Fruit fly (Drosophila melanogaster) whole organism, prepupa: ENCODE results near the gene CG11286.

Experiments
- CG10631 ChIP-seq: fragments of 200-800 bp; sonication (Bioruptor generic); optimal IDR thresholded peaks from 2 replicates; lab custom pipeline; 2016; ENCODE audit warnings: missing biosample characterization, missing genetic modification characterization
- CG10669 ChIP-seq: fragments of 200-800 bp; sonication (Bioruptor generic); optimal IDR thresholded peaks from 3 replicates; lab custom pipeline; 2018; ENCODE audit warnings: missing biosample characterization, mild to moderate bottlenecking, missing genetic modification characterization, moderate library complexity
- CG11294 ChIP-seq: fragments of 200-800 bp; sonication (Bioruptor generic); IDR thresholded peaks from 2 replicates; pipeline ENCODE4 v1.3.6; 2022; ENCODE audit warnings: missing biosample characterization, missing genetic modification characterization
- CG11762 ChIP-seq: fragments of 200-800 bp; sonication (Bioruptor generic); optimal IDR thresholded peaks from 3 replicates; lab custom pipeline; 2016; ENCODE audit warnings: missing biosample characterization, missing genetic modification characterization; ENCODE audit not compliant: insufficient read depth
- CG11902 ChIP-seq: fragments of 200-800 bp; sonication (Bioruptor generic); optimal IDR thresholded peaks from 3 replicates; lab custom pipeline; 2016; ENCODE audit warnings: missing biosample characterization, missing genetic modification characterization
- CG15336 ChIP-seq: fragments of 200-800 bp; sonication (Bioruptor generic); IDR thresholded peaks from 2 replicates; pipeline ENCODE4 v1.3.6; 2022; ENCODE audit warnings: missing biosample characterization, missing genetic modification characterization
- CG1621 ChIP-seq: fragments of 200-800 bp; sonication (Bioruptor generic); optimal IDR thresholded peaks from 3 replicates; lab custom pipeline; 2018; ENCODE audit warnings: missing biosample characterization, mild to moderate bottlenecking, missing genetic modification characterization
- CG31627 ChIP-seq: fragments of 200-800 bp; sonication (Bioruptor generic); optimal IDR thresholded peaks from 3 replicates; lab custom pipeline; 2016; ENCODE audit warnings: missing biosample characterization, missing genetic modification characterization
- CG32006 ChIP-seq: fragments of 200-800 bp; sonication (Bioruptor generic); optimal IDR thresholded peaks from 3 replicates; lab custom pipeline; 2017; ENCODE audit warnings: missing biosample characterization, mild to moderate bottlenecking, missing genetic modification characterization
- CG3919 ChIP-seq: fragments of 200-800 bp; sonication (Bioruptor generic); optimal IDR thresholded peaks from 3 replicates; lab custom pipeline; 2016; ENCODE audit warnings: missing biosample characterization, missing genetic modification characterization
- CG4318 ChIP-seq: fragments of 200-800 bp; sonication (Bioruptor generic); optimal IDR thresholded peaks from 3 replicates; lab custom pipeline; 2017; ENCODE audit warnings: missing biosample characterization, mild to moderate bottlenecking, missing genetic modification characterization
- CG6276 ChIP-seq: fragments of 200-800 bp; sonication (Bioruptor generic); optimal IDR thresholded peaks from 2 replicates; lab custom pipeline; 2017; ENCODE audit warnings: missing biosample characterization, mild to moderate bottlenecking, missing genetic modification characterization
- CG6792 ChIP-seq: fragments of 200-800 bp; sonication (Bioruptor generic); optimal IDR thresholded peaks from 3 replicates; lab custom pipeline; 2016; ENCODE audit warnings: missing biosample characterization, missing genetic modification characterization
- CG6808 ChIP-seq: fragments of 200-800 bp; sonication (Bioruptor generic); optimal IDR thresholded peaks from 3 replicates; lab custom pipeline; 2017; ENCODE audit warnings: missing biosample characterization, missing genetic modification characterization, mild to moderate bottlenecking, moderate library complexity, missing genetic modification reagents
- CG6854 ChIP-seq: fragments of 200-800 bp; sonication (Bioruptor generic); optimal IDR thresholded peaks from 2 replicates; lab custom pipeline; 2017; ENCODE audit warnings: missing biosample characterization, mild to moderate bottlenecking, missing genetic modification characterization
- CG7368 ChIP-seq: fragments of 200-800 bp; sonication (Bioruptor generic); optimal IDR thresholded peaks from 3 replicates; lab custom pipeline; 2016; ENCODE audit warnings: missing biosample characterization, missing genetic modification characterization
- CG8119 ChIP-seq: fragments of 200-800 bp; sonication (Bioruptor generic); IDR thresholded peaks from 3 replicates; pipeline ENCODE4 v1.3.6; 2022; ENCODE audit warnings: missing biosample characterization, missing genetic modification characterization
- CG8319 ChIP-seq: fragments of 200-800 bp; sonication (Bioruptor generic); optimal IDR thresholded peaks from 3 replicates; lab custom pipeline; 2016; ENCODE audit warnings: missing biosample characterization, missing genetic modification characterization
- CG8632 ChIP-seq: fragments of 200-800 bp; sonication (Bioruptor generic); optimal IDR thresholded peaks from 3 replicates; lab custom pipeline; 2016; ENCODE audit warnings: missing biosample characterization, missing genetic modification characterization
- CG9139 ChIP-seq: fragments of 200-800 bp; sonication (Bioruptor generic); optimal IDR thresholded peaks from 3 replicates; lab custom pipeline; 2017; ENCODE audit warnings: missing biosample characterization, mild to moderate bottlenecking, missing genetic modification characterization
- Eip75B ChIP-seq: fragments of 200-800 bp; sonication (Bioruptor generic); optimal IDR thresholded peaks from 3 replicates; lab custom pipeline; 2016; ENCODE audit warnings: missing biosample characterization, missing genetic modification characterization
- Eip78C ChIP-seq: fragments of 200-800 bp; sonication (Bioruptor generic); peaks from one replicate; lab custom pipeline; 2016; ENCODE audit warnings: missing biosample characterization, missing genetic modification characterization
- Eip93F ChIP-seq: fragments of 200-800 bp; sonication (Bioruptor generic); optimal IDR thresholded peaks from 2 replicates; lab custom pipeline; 2016; ENCODE audit warnings: missing biosample characterization, mild to moderate bottlenecking, missing genetic modification characterization
- Ets21C ChIP-seq: fragments of 200-800 bp; sonication (Bioruptor generic); optimal IDR thresholded peaks from 3 replicates; lab custom pipeline; 2016; ENCODE audit warnings: missing biosample characterization, missing genetic modification characterization
- Ets96B ChIP-seq: fragments of 200-800 bp; optimal IDR thresholded peaks from 2 replicates; lab custom pipeline; 2019; ENCODE audit warnings: missing biosample characterization, mild to moderate bottlenecking, missing genetic modification characterization, moderate library complexity
- Gug ChIP-seq: fragments of 200-800 bp; sonication (Bioruptor generic); IDR thresholded peaks from 2 replicates; pipeline ENCODE4 v1.3.6; 2022; ENCODE audit warnings: missing biosample characterization, missing genetic modification characterization
- Hr38 ChIP-seq: sonication (Bioruptor generic); optimal IDR thresholded peaks from 2 replicates; lab custom pipeline; 2016; ENCODE audit warnings: missing biosample characterization, missing genetic modification characterization
- Hr4 ChIP-seq: fragments of 200-800 bp; sonication (Bioruptor generic); optimal IDR thresholded peaks from 3 replicates; lab custom pipeline; 2016; ENCODE audit warnings: missing biosample characterization, missing genetic modification characterization
- Lpt ChIP-seq: fragments of 200-800 bp; sonication (Bioruptor generic); optimal IDR thresholded peaks from 3 replicates; lab custom pipeline; 2016; ENCODE audit warnings: missing biosample characterization, missing genetic modification characterization
- Met ChIP-seq: fragments of 200-800 bp; sonication (Bioruptor generic); optimal IDR thresholded peaks from 3 replicates; lab custom pipeline; 2016; ENCODE audit warnings: missing biosample characterization, missing genetic modification characterization
- OdsH ChIP-seq: fragments of 200-800 bp; sonication (Bioruptor generic); optimal IDR thresholded peaks from 3 replicates; lab custom pipeline; 2016; ENCODE audit warnings: missing biosample characterization, missing genetic modification characterization
- Smox ChIP-seq: fragments of 200-800 bp; sonication (Bioruptor generic); optimal IDR thresholded peaks from 3 replicates; lab custom pipeline; 2016; ENCODE audit warnings: missing biosample characterization, missing genetic modification characterization
- Sox102F ChIP-seq: fragments of 200-800 bp; sonication (Bioruptor generic); optimal IDR thresholded peaks from 2 replicates; lab custom pipeline; 2016; ENCODE audit warnings: missing biosample characterization, mild to moderate bottlenecking, missing genetic modification characterization
- Sox14 ChIP-seq: fragments of 200-800 bp; sonication (Bioruptor generic); optimal IDR thresholded peaks from 3 replicates; lab custom pipeline; 2016; ENCODE audit warnings: missing biosample characterization, missing genetic modification characterization
- Sox15 ChIP-seq: fragments of 200-800 bp; sonication (Bioruptor generic); optimal IDR thresholded peaks from 3 replicates; lab custom pipeline; 2016; ENCODE audit warnings: missing biosample characterization, missing genetic modification characterization
- achi ChIP-seq: fragments of 200-800 bp; sonication (Bioruptor generic); optimal IDR thresholded peaks from 3 replicates; lab custom pipeline; 2016; ENCODE audit warnings: missing biosample characterization, missing genetic modification characterization
- acj6 ChIP-seq: fragments of 200-800 bp; sonication (Bioruptor generic); optimal IDR thresholded peaks from 3 replicates; lab custom pipeline; 2016; ENCODE audit warnings: missing biosample characterization, missing genetic modification characterization
- cyc ChIP-seq: fragments of 200-800 bp; sonication (Bioruptor generic); optimal IDR thresholded peaks from 3 replicates; lab custom pipeline; 2016; ENCODE audit warnings: missing biosample characterization, missing genetic modification characterization
- dsx ChIP-seq: fragments of 200-800 bp; optimal IDR thresholded peaks from 3 replicates; lab custom pipeline; 2019; ENCODE audit warnings: missing biosample characterization, mild to moderate bottlenecking, missing genetic modification characterization, moderate library complexity; ENCODE audit not compliant: poor library complexity, severe bottlenecking
- eg ChIP-seq: fragments of 200-800 bp; sonication (Bioruptor generic); IDR thresholded peaks from 3 replicates; pipeline ENCODE4 v1.3.6; 2022; ENCODE audit warnings: missing biosample characterization, missing genetic modification characterization
- esn ChIP-seq: fragments of 200-800 bp; sonication (Bioruptor generic); optimal IDR thresholded peaks from 2 replicates; lab custom pipeline; 2016; ENCODE audit warnings: missing biosample characterization, mild to moderate bottlenecking, missing genetic modification characterization, moderate library complexity
- fd85E ChIP-seq: fragments of 200-800 bp; sonication (Bioruptor generic); optimal IDR thresholded peaks from 3 replicates; lab custom pipeline; 2016; ENCODE audit warnings: missing biosample characterization, missing genetic modification characterization
- fkh ChIP-seq: fragments of 200-800 bp; sonication (Bioruptor generic); optimal IDR thresholded peaks from 3 replicates; lab custom pipeline; 2017; ENCODE audit warnings: missing biosample characterization, mild to moderate bottlenecking, missing genetic modification characterization, moderate library complexity
- net ChIP-seq: fragments of 200-800 bp; sonication (Bioruptor generic); optimal IDR thresholded peaks from 3 replicates; lab custom pipeline; 2016; ENCODE audit warnings: missing biosample characterization, missing genetic modification characterization
- salr ChIP-seq, 2 experiments: fragments of 200-800 bp; sonication (Bioruptor generic); optimal IDR thresholded peaks; 3 replicates each; lab custom pipeline; 2016 to 2018; ENCODE audit warnings: missing biosample characterization in 2 of 2, missing genetic modification characterization in 2 of 2, mild to moderate bottlenecking in 1 of 2
- spab ChIP-seq: fragments of 200-800 bp; sonication (Bioruptor generic); optimal IDR thresholded peaks from 2 replicates; lab custom pipeline; 2017; ENCODE audit warnings: missing biosample characterization, mild to moderate bottlenecking, missing genetic modification characterization, missing genetic modification reagents
- ss ChIP-seq, 2 experiments: fragments of 200-800 bp; sonication (Bioruptor generic); optimal IDR thresholded peaks; 2 replicates in 1 of 2; 3 replicates in 1 of 2; lab custom pipeline; 2017 to 2018; ENCODE audit warnings: mild to moderate bottlenecking in 2 of 2, missing biosample characterization in 2 of 2, missing genetic modification characterization in 2 of 2, moderate library complexity in 1 of 2
- svp ChIP-seq: fragments of 200-800 bp; sonication (Bioruptor generic); peaks from one replicate; lab custom pipeline; 2016; ENCODE audit warnings: missing biosample characterization, missing genetic modification characterization
- topi ChIP-seq: fragments of 200-800 bp; sonication (Bioruptor generic); optimal IDR thresholded peaks from 3 replicates; lab custom pipeline; 2016; ENCODE audit warnings: missing biosample characterization, missing genetic modification characterization
- vri ChIP-seq: fragments of 200-800 bp; sonication (Bioruptor generic); optimal IDR thresholded peaks from 3 replicates; lab custom pipeline; 2016; ENCODE audit warnings: missing biosample characterization, mild to moderate bottlenecking, missing genetic modification characterization

The CG11286 gene

dm6 chr3R:7809662-7810621, 38.4 kb upstream of the CG11286 start, which contains the start of the genes CG2993 and sgll:
Gene CG2993, minus strand, starts transcription at chr3R:7810014.
Gene sgll, plus strand, starts transcription at chr3R:7810532.
- TF ChIP-seq net, result peak; percentile 55
- peak; percentile 82 for TF ChIP-seq CG11902 (GFP tag; lab: Kevin White, UChicago)
- TF ChIP-seq CG8632 (GFP tag; lab: Kevin White, UChicago), result no peak
- TF ChIP-seq CG11762, result peak; percentile 29
- TF ChIP-seq cyc (GFP tag; lab: Kevin White, UChicago), result peak; percentile 97
- TF ChIP-seq svp, result peak; percentile 87
- TF ChIP-seq CG6276 (GFP tag; lab: Kevin White, UChicago), result no peak
- TF ChIP-seq ss (GFP tag; optimal IDR thresholded peaks at IDR 0.05; lab: Kevin White, UChicago), result no peak
- peak; percentile 71 for TF ChIP-seq topi (GFP tag; lab: Kevin White, UChicago)
- TF ChIP-seq salr (GFP tag; optimal IDR thresholded peaks at IDR 0.05; lab: Kevin White, UChicago), result peak in 1 of 2 experiments; percentile 88
- peak; percentile 79 for TF ChIP-seq Smox (GFP tag; lab: Kevin White, UChicago)
- peak; percentile 64 for TF ChIP-seq vri
- TF ChIP-seq Eip78C, result peak; percentile 91
- TF ChIP-seq fd85E (GFP tag; lab: Kevin White, UChicago), result peak; percentile 20
- TF ChIP-seq CG6792, result peak; percentile 75
- TF ChIP-seq Sox14 (GFP tag; lab: Kevin White, UChicago), result peak; percentile 82
- TF ChIP-seq CG6808 (GFP tag; lab: Kevin White, UChicago), result peak; percentile 50
- peak; percentile 90 for TF ChIP-seq esn (GFP tag; lab: Kevin White, UChicago)
- peak; percentile 88 for TF ChIP-seq fkh (GFP tag; lab: Kevin White, UChicago)
- peak; percentile 85 for TF ChIP-seq CG3919 (GFP tag; lab: Kevin White, UChicago)
- TF ChIP-seq CG1621 (tag; lab: Kevin White, UChicago), result peak; percentile 51
- TF ChIP-seq CG6854 (GFP tag; lab: Kevin White, UChicago), result no peak
- TF ChIP-seq CG31627 (GFP tag; lab: Kevin White, UChicago), result peak; percentile 97
- peak; percentile 70 for TF ChIP-seq CG8319 (GFP tag; lab: Kevin White, UChicago)
- peak; percentile 60 for TF ChIP-seq Hr4 (GFP tag; lab: Kevin White, UChicago)
- no peak for TF ChIP-seq dsx (GFP tag; lab: Kevin White, UChicago)
- no peak for TF ChIP-seq Eip93F (GFP tag; lab: Kevin White, UChicago)
- no peak for TF ChIP-seq CG15336 (GFP tag; lab: Robert Waterston, UW)
- TF ChIP-seq CG9139 (GFP tag; lab: Kevin White, UChicago), result no peak
- no peak for TF ChIP-seq CG8119 (GFP tag; lab: Robert Waterston, UW)
- peak; percentile 52 for TF ChIP-seq CG4318
- peak; percentile 57 for TF ChIP-seq achi (GFP tag; lab: Kevin White, UChicago)
- TF ChIP-seq acj6 (GFP tag; lab: Kevin White, UChicago), result peak; percentile 85
- peak; percentile 88 for TF ChIP-seq OdsH (GFP tag; lab: Kevin White, UChicago)
- TF ChIP-seq Sox15 (GFP tag; lab: Kevin White, UChicago), result peak; percentile 80
- TF ChIP-seq Gug (GFP tag; lab: Robert Waterston, UW), result peak; percentile 28; the same call in 1 of the 2 replicates
- peak; percentile 41 for TF ChIP-seq Lpt
- peak; percentile 61 for TF ChIP-seq Sox102F (GFP tag; lab: Kevin White, UChicago)
- TF ChIP-seq spab, result peak; percentile 11
- TF ChIP-seq eg (GFP tag; lab: Robert Waterston, UW), result peak; percentile 56; the same call in 2 of the 3 replicates
- TF ChIP-seq CG10669 (GFP tag; lab: Kevin White, UChicago), result peak; percentile 66
- peak; percentile 41; the same call in 1 of the 2 replicates for TF ChIP-seq CG11294 (GFP tag; lab: Robert Waterston, UW)
- TF ChIP-seq Ets96B (tag; lab: Kevin White, UChicago), result no peak
- peak; percentile 63 for TF ChIP-seq CG7368 (GFP tag; lab: Kevin White, UChicago)
- no peak for TF ChIP-seq Hr38 (GFP tag; lab: Kevin White, UChicago)
- TF ChIP-seq CG32006 (GFP tag; lab: Kevin White, UChicago), result peak; percentile 59
- peak; percentile 49 for TF ChIP-seq Eip75B (GFP tag; lab: Kevin White, UChicago)
- TF ChIP-seq Met, result peak; percentile 84
- peak; percentile 73 for TF ChIP-seq CG10631 (GFP tag; lab: Kevin White, UChicago)
- TF ChIP-seq Ets21C (GFP tag; lab: Kevin White, UChicago), result peak; percentile 80
